Worm (Caenorhabditis elegans): ENCODE results near the gene C05D12.4.

C05D12.4 gene

DNA sequence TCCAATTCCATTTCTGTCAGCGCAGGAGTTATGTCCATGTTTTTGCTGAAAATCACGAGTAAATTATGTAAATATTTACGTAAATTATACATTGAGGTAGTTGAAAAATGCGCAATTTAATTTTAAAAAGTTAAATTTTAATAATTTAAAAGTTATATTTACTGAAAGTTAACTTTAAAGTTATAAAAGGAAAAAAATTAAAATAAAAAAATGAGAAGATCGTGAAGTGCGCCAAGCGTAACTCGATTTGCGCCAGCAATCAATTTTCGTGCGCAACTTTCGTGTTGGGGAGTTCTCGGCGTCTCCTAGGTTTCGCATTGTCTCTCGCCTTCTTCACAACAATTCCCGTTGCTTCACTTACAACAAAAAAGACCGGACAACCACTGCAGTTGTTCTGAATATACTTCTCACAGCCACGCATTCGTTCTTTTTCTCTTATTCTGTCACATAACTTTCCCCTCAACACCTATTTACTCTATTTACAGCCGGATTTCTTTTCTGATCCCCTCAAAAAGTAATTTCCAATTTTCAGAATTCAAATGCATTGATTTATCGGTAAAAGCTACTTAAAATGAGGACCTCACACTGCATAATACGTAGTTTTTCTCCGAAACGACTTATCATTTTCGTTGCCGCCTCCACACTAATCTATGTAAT lies 42.0 kb downstream of the C05D12.4 start, which contains the start of the genes metl-1 and W02B12.11 (continued):
- TF ChIP-seq akir-1 (GFP tag; optimal IDR thresholded peaks at IDR 0.05) (no peak), ztf-26 (tag; optimal IDR thresholded peaks at IDR 0.05) (peak; percentile 44), D2030.7 (GFP tag; IDR thresholded peaks at IDR 0.05) (peak; percentile 80), hlh-12 (tag; optimal IDR thresholded peaks at IDR 0.05) (no peak), ZK185.1 (tag; optimal IDR thresholded peaks at IDR 0.05; ENCODE audit: poor library complexity, severe bottlenecking) (peak; percentile 69), unc-130 (GFP tag; optimal IDR thresholded peaks at IDR 0.05) (peak; percentile 8), C06A6.2 (GFP tag; conservative IDR thresholded peaks at IDR 0.05) (peak; percentile 69), cebp-1 (GFP tag; IDR thresholded peaks at IDR 0.05) (0 out of 2 replicates have a peak, but pooled peaks have one; percentile 13), cebp-1 (tag; optimal IDR thresholded peaks at IDR 0.05) (peak; percentile 82), F10E7.11 (tag; optimal IDR thresholded peaks at IDR 0.05) (no peak), aptf-2 (GFP tag; conservative IDR thresholded peaks at IDR 0.05) (no peak), lin-40 (tag; optimal IDR thresholded peaks at IDR 0.05) (peak; percentile 88), F39B2.1 (GFP tag; IDR thresholded peaks at IDR 0.05) (no peak), madf-10 (tag; optimal IDR thresholded peaks at IDR 0.05) (peak; percentile 50), ztf-6 (GFP tag; IDR thresholded peaks at IDR 0.05) (no peak), egrh-3 (GFP tag; IDR thresholded peaks at IDR 0.05) (no peak), him-1 (tag; optimal IDR thresholded peaks at IDR 0.05) (no peak), mel-28 (tag; optimal IDR thresholded peaks at IDR 0.05; ENCODE audit: borderline replicate concordance) (no peak), let-607 (tag; optimal IDR thresholded peaks at IDR 0.05) (peak in 1 of 2 experiments; percentile 57), lsy-27 (tag; optimal IDR thresholded peaks at IDR 0.05; ENCODE audit: borderline replicate concordance, insufficient read depth) (no peak), ceh-91 (GFP tag; IDR thresholded peaks at IDR 0.05) (peak; percentile 35; the same call in 1 of the 2 replicates), rec-8 (tag; optimal IDR thresholded peaks at IDR 0.05) (peak in 1 of 2 experiments; percentile 28), nhr-27 (tag; optimal IDR thresholded peaks at IDR 0.05) (no peak), xnd-1 (tag; optimal IDR thresholded peaks at IDR 0.05) (peak; percentile 61), madf-3 (GFP tag; IDR thresholded peaks at IDR 0.05) (peak; percentile 92), attf-6 (GFP tag; IDR thresholded peaks at IDR 0.05) (no peak), dox-1 (GFP tag; IDR thresholded peaks at IDR 0.05) (peak; percentile 89), K12H6.12 (tag; optimal IDR thresholded peaks at IDR 0.05) (peak; percentile 23), T26A5.8 (tag; optimal IDR thresholded peaks at IDR 0.05) (no peak), sdz-38 (tag; optimal IDR thresholded peaks at IDR 0.05) (no peak), ztf-18 (tag; optimal IDR thresholded peaks at IDR 0.05) (peak; percentile 99), lin-26 (GFP tag; IDR thresholded peaks at IDR 0.05) (peak; percentile 59; the same call in 1 of the 2 replicates), snpc-1.1 (tag; optimal IDR thresholded peaks at IDR 0.05; ENCODE audit: insufficient read depth) (peak; percentile 39), hmg-20 (GFP tag; IDR thresholded peaks at IDR 0.05) (peak; percentile 80), tbp1 (GFP tag; optimal IDR thresholded peaks at IDR 0.05) (peak; percentile 68), F52B5.7 (tag; optimal IDR thresholded peaks at IDR 0.05) (no peak), hsf-1 (GFP tag; IDR thresholded peaks at IDR 0.05) (peak; percentile 79), K11D2.4 (GFP tag; IDR thresholded peaks at IDR 0.05) (peak; percentile 83), F22D6.2 (tag; optimal IDR thresholded peaks at IDR 0.05) (peak; percentile 43), egl-44 (GFP tag; IDR thresholded peaks at IDR 0.05) (no peak), snpc-4 (GFP tag; optimal IDR thresholded peaks at IDR 0.05) (peak; percentile 16), snpc-4 (tag; optimal IDR thresholded peaks at IDR 0.05) (peak; percentile 61 to 77 (median 70)), F33H1.4 (GFP tag; IDR thresholded peaks at IDR 0.05) (peak; percentile 75), attf-5 (GFP tag; optimal IDR thresholded peaks at IDR 0.05) (peak; percentile 78), madf-6 (GFP tag; IDR thresholded peaks at IDR 0.05) (peak; percentile 91), die-1 (tag; optimal IDR thresholded peaks at IDR 0.05) (peak; percentile 33), nhr-90 (tag; optimal IDR thresholded peaks at IDR 0.05) (no peak)

All from whole organism, young adult.